Worm (Caenorhabditis elegans) whole organism, L4 larva: ENCODE data around the gene pkc-1.

ENCODE experiments used
- aly-2 ChIP-seq: sonication (generic microtip); optimal IDR thresholded peaks from 2 replicates; lab custom pipeline; 2018; ENCODE audit warnings: missing biosample characterization, missing genetic modification characterization
- hif-1 ChIP-seq, 2 experiments: sonication (generic microtip); optimal IDR thresholded peaks; 2 replicates each; lab custom pipeline; 2016 to 2017; ENCODE audit warnings: missing compliant biosample characterization in 2 of 2, missing genetic modification characterization in 2 of 2, missing genetic modification reagents in 2 of 2, missing genotype in 2 of 2, mild to moderate bottlenecking in 1 of 2
- pqm-1 ChIP-seq: sonication (generic microtip); optimal IDR thresholded peaks from 2 replicates; lab custom pipeline; 2017; ENCODE audit warnings: missing biosample characterization, missing genetic modification characterization
- zfp-3 ChIP-seq: fragments of 200-800 bp; sonication (Bioruptor generic); conservative IDR thresholded peaks from 2 replicates; pipeline ENCODE4 v1.3.6; 2022; ENCODE audit warnings: missing genetic modification reagents, missing genetic modification characterization, missing compliant biosample characterization

- TF ChIP-seq pqm-1 (tag; lab: Kevin White, UChicago) = peak; percentile 77
- TF ChIP-seq aly-2 = no peak
- no peak for TF ChIP-seq hif-1 (tag; optimal IDR thresholded peaks at IDR 0.05; lab: Kevin White, UChicago)
- TF ChIP-seq zfp-3 = no peak
Observed at ce11 chrV:11975233-11975632, 56.7 kb downstream of the pkc-1 start, which contains the start of gene cpr-1.
